Fruit fly (Drosophila melanogaster) whole organism, embryonic: Measurements from ENCODE around the gene Rrp47.

Source experiments
- B-H2 ChIP-seq: fragments of 200-800 bp; sonication (Bioruptor generic); optimal IDR thresholded peaks from 2 replicates; lab custom pipeline; 2018; ENCODE audit warnings: missing biosample characterization, mild to moderate bottlenecking, missing genetic modification characterization
- Bgb ChIP-seq: fragments of 200-800 bp; sonication (Bioruptor generic); IDR thresholded peaks from 2 replicates; pipeline ENCODE4 v1.3.6; 2022; ENCODE audit warnings: missing biosample characterization, missing genetic modification characterization; ENCODE audit not compliant: partially characterized antibody
- CG13894 ChIP-seq: fragments of 200-800 bp; sonication (Bioruptor generic); optimal IDR thresholded peaks from 3 replicates; lab custom pipeline; 2018; ENCODE audit warnings: missing biosample characterization, mild to moderate bottlenecking, missing genetic modification characterization, moderate library complexity
- CG15514 ChIP-seq: fragments of 200-800 bp; sonication (Bioruptor generic); optimal IDR thresholded peaks from 3 replicates; lab custom pipeline; 2017; ENCODE audit warnings: missing biosample characterization, missing genetic modification characterization, mild to moderate bottlenecking, moderate library complexity, missing genetic modification reagents
- CG17612 ChIP-seq: fragments of 200-800 bp; sonication (Bioruptor generic); IDR thresholded peaks from 2 replicates; pipeline ENCODE4 v1.3.6; 2022; ENCODE audit warnings: missing biosample characterization, missing genetic modification characterization
- CG18011 ChIP-seq: fragments of 200-800 bp; sonication (Bioruptor generic); optimal IDR thresholded peaks from 2 replicates; lab custom pipeline; 2017; ENCODE audit warnings: missing biosample characterization, missing genetic modification characterization, mild to moderate bottlenecking, moderate library complexity, missing genotype
- CG32532 ChIP-seq: fragments of 200-800 bp; sonication (Bioruptor generic); IDR thresholded peaks from 2 replicates; pipeline ENCODE4 v1.3.6; 2022; ENCODE audit warnings: missing biosample characterization, missing genetic modification characterization
- CG34376 ChIP-seq: fragments of 200-800 bp; sonication (Bioruptor generic); optimal IDR thresholded peaks from 2 replicates; lab custom pipeline; 2018; ENCODE audit warnings: missing biosample characterization, mild to moderate bottlenecking, missing genetic modification characterization
- CG6654 ChIP-seq: fragments of 200-800 bp; sonication (Bioruptor generic); optimal IDR thresholded peaks from 2 replicates; lab custom pipeline; 2017; ENCODE audit warnings: missing biosample characterization, mild to moderate bottlenecking, missing genetic modification characterization
- CG8290 ChIP-seq, 3 experiments: fragments of 200-800 bp; sonication (Bioruptor generic); optimal IDR thresholded peaks; 2 replicates each; lab custom pipeline; 2016 to 2019; ENCODE audit warnings: missing biosample characterization in 3 of 3, missing genetic modification characterization in 3 of 3, mild to moderate bottlenecking in 2 of 3, moderate library complexity in 1 of 3
- CG8765 ChIP-seq: fragments of 200-800 bp; sonication (Bioruptor generic); IDR thresholded peaks from 2 replicates; pipeline ENCODE4 v1.3.6; 2022; ENCODE audit warnings: missing biosample characterization, missing genetic modification characterization
- Deaf1 ChIP-seq: fragments of 200-800 bp; optimal IDR thresholded peaks from 3 replicates; lab custom pipeline; 2019; ENCODE audit warnings: missing biosample characterization, mild to moderate bottlenecking, missing genetic modification characterization, moderate library complexity
- Ets65A ChIP-seq: fragments of 200-800 bp; sonication (Bioruptor generic); peaks from one replicate; lab custom pipeline; 2016; ENCODE audit warnings: missing biosample characterization, missing genetic modification characterization
- NC2α ChIP-seq: fragments of 200-800 bp; sonication (Bioruptor generic); optimal IDR thresholded peaks from 2 replicates; lab custom pipeline; 2016; ENCODE audit warnings: missing biosample characterization, missing genetic modification characterization
- NC2β ChIP-seq: fragments of 200-800 bp; sonication (Bioruptor generic); optimal IDR thresholded peaks from 2 replicates; lab custom pipeline; 2016; ENCODE audit warnings: missing biosample characterization, missing genetic modification characterization
- Pdp1 ChIP-seq, 2 experiments: fragments of 200-800 bp; sonication (Bioruptor generic); optimal IDR thresholded peaks; 3 replicates each; lab custom pipeline; 2016; ENCODE audit warnings: missing biosample characterization in 2 of 2, missing genetic modification characterization in 2 of 2, mild to moderate bottlenecking in 1 of 2, moderate library complexity in 1 of 2
- Six4 ChIP-seq: fragments of 200-800 bp; sonication (Bioruptor generic); optimal IDR thresholded peaks from 2 replicates; lab custom pipeline; 2016; ENCODE audit warnings: missing biosample characterization, missing genetic modification characterization
- Trl ChIP-seq, 3 experiments: fragments of >200 bp in 2 of 3; fragments of 200-800 bp in 1 of 3; sonication (Bioruptor generic) in 1 of 3; optimal IDR thresholded peaks; 2 replicates in 1 of 3; 3 replicates in 2 of 3; lab custom pipeline; 2016 to 2017; ENCODE audit warnings: missing biosample characterization in 1 of 3, missing genetic modification characterization in 1 of 3
- abd-A ChIP-seq: fragments of 200-800 bp; sonication (Bioruptor generic); optimal IDR thresholded peaks from 3 replicates; lab custom pipeline; 2019; ENCODE audit warnings: missing biosample characterization, mild to moderate bottlenecking, missing genetic modification characterization, moderate library complexity
- bcd ChIP-seq: fragments of 200-800 bp; sonication (Bioruptor generic); optimal IDR thresholded peaks from 2 replicates; lab custom pipeline; 2017; ENCODE audit warnings: missing biosample characterization, mild to moderate bottlenecking, missing genetic modification characterization
- cato ChIP-seq: fragments of 200-800 bp; sonication (Bioruptor generic); optimal IDR thresholded peaks from 2 replicates; lab custom pipeline; 2016; ENCODE audit warnings: missing biosample characterization, missing genetic modification characterization, borderline replicate concordance
- dmrt11E ChIP-seq: fragments of 200-800 bp; sonication (Bioruptor generic); optimal IDR thresholded peaks from 3 replicates; lab custom pipeline; 2018; ENCODE audit warnings: missing biosample characterization, mild to moderate bottlenecking, missing genetic modification characterization, moderate library complexity
- ewg ChIP-seq: fragments of 200-800 bp; sonication (Bioruptor generic); optimal IDR thresholded peaks from 3 replicates; lab custom pipeline; 2017; ENCODE audit warnings: mild to moderate bottlenecking, missing biosample characterization, missing genetic modification reagents, missing genetic modification characterization
- grau ChIP-seq: fragments of 200-800 bp; optimal IDR thresholded peaks from 3 replicates; lab custom pipeline; 2019; ENCODE audit warnings: missing biosample characterization, mild to moderate bottlenecking, missing genetic modification characterization, moderate library complexity
- hb ChIP-seq: fragments of 200-800 bp; sonication (Bioruptor generic); IDR thresholded peaks from 3 replicates; pipeline ENCODE4 v1.3.6; 2022; ENCODE audit warnings: missing biosample characterization, missing genetic modification characterization; ENCODE audit not compliant: partially characterized antibody
- maf-S ChIP-seq: fragments of 200-800 bp; sonication (Bioruptor generic); optimal IDR thresholded peaks from 2 replicates; lab custom pipeline; 2016; ENCODE audit warnings: missing biosample characterization, missing genetic modification characterization
- nerfin-1 ChIP-seq: fragments of 200-800 bp; sonication (Bioruptor generic); optimal IDR thresholded peaks from 3 replicates; lab custom pipeline; 2019; ENCODE audit warnings: missing biosample characterization, mild to moderate bottlenecking, missing genetic modification characterization, moderate library complexity
- odd ChIP-seq: fragments of 200-800 bp; sonication (Bioruptor generic); optimal IDR thresholded peaks from 2 replicates; lab custom pipeline; 2017; ENCODE audit warnings: missing biosample characterization, mild to moderate bottlenecking, missing genetic modification characterization
- sd ChIP-seq: fragments of 200-800 bp; sonication (Bioruptor generic); optimal IDR thresholded peaks from 3 replicates; lab custom pipeline; 2018; ENCODE audit warnings: missing biosample characterization, mild to moderate bottlenecking, missing genetic modification characterization, moderate library complexity
- sens ChIP-seq: fragments of 200-800 bp; sonication (Bioruptor generic); peaks from one replicate; lab custom pipeline; 2016; ENCODE audit warnings: missing biosample characterization, missing genetic modification characterization
- yki ChIP-seq: fragments of >200 bp; optimal IDR thresholded peaks from 3 replicates; lab custom pipeline; 2018

The Rrp47 gene

dm6 chrX:15950056-15950455, 5.4 kb downstream of the Rrp47 start:
- TF ChIP-seq CG8765 (GFP tag; lab: Robert Waterston, UW): no peak
- peak in 1 of 2 experiments; percentile 93 for TF ChIP-seq Pdp1 (GFP tag; optimal IDR thresholded peaks at IDR 0.05; lab: Kevin White, UChicago)
- TF ChIP-seq, all 482 proteins: peak for 1

- TF ChIP-seq sens (GFP tag; lab: Kevin White, UChicago): peak; percentile 25
- peak; percentile 67 for TF ChIP-seq CG17612 (GFP tag; lab: Robert Waterston, UW)
- no peak for TF ChIP-seq CG6654 (GFP tag; lab: Kevin White, UChicago)
- peak; percentile 83 for TF ChIP-seq CG8290 (GFP tag; optimal IDR thresholded peaks at IDR 0.05; lab: Kevin White, UChicago)
- peak in 1 of 2 experiments; percentile 76 for TF ChIP-seq CG8290 (tag; optimal IDR thresholded peaks at IDR 0.05; lab: Kevin White, UChicago)
These were observed 24.9 kb downstream of the Rrp47 start for dm6 chrX:15969577-15969976.

dm6 chrX:15971574-15971973, 26.9 kb downstream of the Rrp47 start:
- TF ChIP-seq odd (no peak), Trl (optimal IDR thresholded peaks at IDR 0.05; lab: Kevin White, UChicago) (peak in 1 of 2 experiments; percentile 17), Trl (GFP tag; optimal IDR thresholded peaks at IDR 0.05; lab: Kevin White, UChicago) (no peak), CG13894 (tag; lab: Kevin White, UChicago) (peak; percentile 29), sd (tag; lab: Kevin White, UChicago) (peak; percentile 55), CG34376 (no peak), NC2α (no peak), ewg (GFP tag; lab: Kevin White, UChicago) (peak; percentile 56), abd-A (tag; lab: Kevin White, UChicago) (peak; percentile 31), Deaf1 (tag; lab: Kevin White, UChicago) (peak; percentile 5), nerfin-1 (tag; lab: Kevin White, UChicago) (peak; percentile 96), CG15514 (GFP tag; lab: Kevin White, UChicago) (no peak), CG18011 (GFP tag; lab: Kevin White, UChicago) (no peak), hb (no peak), B-H2 (GFP tag; lab: Kevin White, UChicago) (no peak), dmrt11E (tag; lab: Kevin White, UChicago) (no peak), CG8290 (GFP tag; optimal IDR thresholded peaks at IDR 0.05; lab: Kevin White, UChicago) (no peak), CG8290 (tag; optimal IDR thresholded peaks at IDR 0.05; lab: Kevin White, UChicago) (no peak)
- TF ChIP-seq, all 482 proteins: peak for 7

dm6 chrX:15973157-15973774, 28.6 kb downstream of the Rrp47 start, which contains the start of gene mmd:
mmd (minus strand) TSS chrX:15973159.
- TF ChIP-seq CG32532 (GFP tag; lab: Robert Waterston, UW) (0 out of 2 replicates have a peak, but pooled peaks have one; percentile 20), Bgb (GFP tag; lab: Robert Waterston, UW) (no peak), grau (tag; lab: Kevin White, UChicago) (no peak), ewg (GFP tag; lab: Kevin White, UChicago) (peak; percentile 56), Trl (optimal IDR thresholded peaks at IDR 0.05; lab: Kevin White, UChicago) (peak; percentile 21 to 44), Trl (GFP tag; optimal IDR thresholded peaks at IDR 0.05; lab: Kevin White, UChicago) (no peak), CG13894 (tag; lab: Kevin White, UChicago) (peak; percentile 95), yki (no peak), bcd (no peak), maf-S (GFP tag; lab: Kevin White, UChicago) (no peak), NC2β (no peak), Ets65A (GFP tag; lab: Kevin White, UChicago) (peak; percentile 68), abd-A (tag; lab: Kevin White, UChicago) (peak; percentile 54), cato (GFP tag; lab: Kevin White, UChicago) (no peak), Deaf1 (tag; lab: Kevin White, UChicago) (peak; percentile 89), Six4 (no peak)
